Worm (Caenorhabditis elegans) whole organism, young adult: ENCODE measurements around the gene arrd-12.

ENCODE experiments used
- D2030.7 ChIP-seq: fragments of 200-800 bp; sonication (Bioruptor generic); IDR thresholded peaks from 2 replicates; pipeline ENCODE4 v1.3.6; 2022; ENCODE audit warnings: missing genetic modification reagents, missing genetic modification characterization, missing compliant biosample characterization
- F49E8.2 ChIP-seq: sonication (generic microtip); optimal IDR thresholded peaks from 3 replicates; lab custom pipeline; 2017; ENCODE audit warnings: missing genetic modification characterization, mild to moderate bottlenecking, missing compliant biosample characterization, antibody characterized with exemption, moderate library complexity; ENCODE audit not compliant: insufficient read depth
- F57A8.1 ChIP-seq: fragments of 200-800 bp; sonication (Bioruptor generic); optimal IDR thresholded peaks from 2 replicates; lab custom pipeline; 2018; ENCODE audit warnings: mild to moderate bottlenecking, missing genetic modification characterization, moderate library complexity, missing compliant biosample characterization
- Y95B8A.8 ChIP-seq: fragments of 200-800 bp; sonication (Bioruptor generic); IDR thresholded peaks from 2 replicates; pipeline ENCODE4 v1.3.6; 2022; ENCODE audit warnings: missing genetic modification reagents, missing genetic modification characterization, missing compliant biosample characterization
- ceh-27 ChIP-seq: fragments of 200-800 bp; sonication (Bioruptor generic); optimal IDR thresholded peaks from 2 replicates; lab custom pipeline; 2018; ENCODE audit warnings: mild to moderate bottlenecking, missing genetic modification characterization, moderate library complexity, missing compliant biosample characterization
- dpl-1 ChIP-seq: fragments of 150-350 bp; optimal IDR thresholded peaks from 2 replicates; lab custom pipeline; 2014; ENCODE audit warnings: missing biosample characterization, missing genetic modification reagents, missing genetic modification characterization
- efl-1 ChIP-seq: fragments of 150-350 bp; optimal IDR thresholded peaks from 2 replicates; lab custom pipeline; 2014; ENCODE audit warnings: missing biosample characterization, missing genetic modification reagents, missing genetic modification characterization
- hlh-26 ChIP-seq: fragments of 200-800 bp; sonication (Bioruptor generic); conservative IDR thresholded peaks from 2 replicates; pipeline ENCODE4 v1.3.6; 2022; ENCODE audit warnings: missing genetic modification reagents, missing genetic modification characterization, missing compliant biosample characterization
- lin-40 ChIP-seq: sonication (generic microtip); optimal IDR thresholded peaks from 2 replicates; lab custom pipeline; 2016; ENCODE audit warnings: missing genetic modification characterization, mild to moderate bottlenecking, missing compliant biosample characterization, missing genotype, missing genetic modification reagents
- unc-130 ChIP-seq: sonication (generic microtip); optimal IDR thresholded peaks from 2 replicates; lab custom pipeline; 2016; ENCODE audit warnings: missing genetic modification reagents, missing genetic modification characterization, missing compliant biosample characterization
- ztf-6 ChIP-seq: fragments of 200-800 bp; sonication (Bioruptor generic); IDR thresholded peaks from 2 replicates; pipeline ENCODE4 v1.3.6; 2022; ENCODE audit warnings: missing genetic modification reagents, missing genetic modification characterization, missing compliant biosample characterization

- TF ChIP-seq dpl-1 (GFP tag; lab: Kevin White, UChicago) (no peak), hlh-26 (GFP tag; lab: Robert Waterston, UW) (no peak), unc-130 (GFP tag; lab: Kevin White, UChicago) (no peak), F57A8.1 (GFP tag; lab: Kevin White, UChicago) (no peak), Y95B8A.8 (no peak), F49E8.2 (tag; lab: Kevin White, UChicago) (no peak), D2030.7 (GFP tag; lab: Robert Waterston, UW) (no peak), ceh-27 (GFP tag; lab: Kevin White, UChicago) (peak; percentile 44), lin-40 (no peak), ztf-6 (GFP tag; lab: Robert Waterston, UW) (no peak), efl-1 (GFP tag; lab: Kevin White, UChicago) (no peak)
These were observed 22.8 kb downstream of the arrd-12 start for ce11 chrII:13788813-13789212.
